Worm (Caenorhabditis elegans): ENCODE data around the gene gst-4.

ce11 chrIV:10191498-10191897 lies 49.5 kb downstream of the gst-4 start:
- TF ChIP-seq pqm-1 (tag; optimal IDR thresholded peaks at IDR 0.05) (no peak), fos-1 (tag; optimal IDR thresholded peaks at IDR 0.05) (no peak), zag-1 (tag; optimal IDR thresholded peaks at IDR 0.05) (no peak), T20F7.1 (GFP tag; optimal IDR thresholded peaks at IDR 0.05) (no peak), ZK546.5 (tag; optimal IDR thresholded peaks at IDR 0.05) (no peak), snpc-4 (tag; optimal IDR thresholded peaks at IDR 0.05) (no peak), Y5F2A.4 (GFP tag; optimal IDR thresholded peaks at IDR 0.05) (no peak)
